Worm (Caenorhabditis elegans) whole organism, midembryonic: Measurements from ENCODE around the gene plc-1.

Experiments used
- T22C8.4 ChIP-seq: fragments of 200-800 bp; sonication (Bioruptor generic); IDR thresholded peaks from 2 replicates; pipeline ENCODE4 v1.3.6; 2022; ENCODE audit warnings: missing genetic modification characterization, missing compliant biosample characterization
- cog-1 ChIP-seq: sonication (generic microtip); optimal IDR thresholded peaks from 2 replicates; lab custom pipeline; 2016; ENCODE audit warnings: missing genetic modification characterization, missing compliant biosample characterization
- flt-1 ChIP-seq: fragments of 200-800 bp; sonication (Bioruptor generic); IDR thresholded peaks from 2 replicates; pipeline ENCODE4 v1.3.6; 2022; ENCODE audit warnings: missing genetic modification characterization, missing compliant biosample characterization
- klf-2 ChIP-seq: fragments of 200-800 bp; sonication (Bioruptor generic); conservative IDR thresholded peaks from 2 replicates; pipeline ENCODE4 v1.3.6; 2022; ENCODE audit warnings: missing genetic modification reagents, missing genetic modification characterization, missing compliant biosample characterization
- med-1 ChIP-seq: sonication (generic microtip); optimal IDR thresholded peaks from 2 replicates; lab custom pipeline; 2017; ENCODE audit warnings: missing genetic modification characterization, mild to moderate bottlenecking, missing compliant biosample characterization, antibody characterized with exemption, missing genetic modification reagents; ENCODE audit not compliant: insufficient read depth
- ref-1 ChIP-seq: fragments of 200-800 bp; sonication (Bioruptor generic); conservative IDR thresholded peaks from 2 replicates; pipeline ENCODE4 v1.3.6; 2022; ENCODE audit warnings: missing genetic modification reagents, missing genetic modification characterization, missing compliant biosample characterization
- tab-1 ChIP-seq: fragments of 200-800 bp; sonication (Bioruptor generic); IDR thresholded peaks from 2 replicates; pipeline ENCODE4 v1.3.6; 2022; ENCODE audit warnings: missing genetic modification characterization, missing compliant biosample characterization
- ztf-23 ChIP-seq: fragments of 200-800 bp; sonication (Bioruptor generic); IDR thresholded peaks from 2 replicates; pipeline ENCODE4 v1.3.6; 2022; ENCODE audit warnings: missing genetic modification reagents, missing genetic modification characterization, missing compliant biosample characterization
- ztf-29 ChIP-seq: fragments of 200-800 bp; sonication (Bioruptor generic); IDR thresholded peaks from 2 replicates; pipeline ENCODE4 v1.3.6; 2022; ENCODE audit warnings: missing genetic modification reagents, missing genetic modification characterization, missing compliant biosample characterization

plc-1 gene

DNA sequence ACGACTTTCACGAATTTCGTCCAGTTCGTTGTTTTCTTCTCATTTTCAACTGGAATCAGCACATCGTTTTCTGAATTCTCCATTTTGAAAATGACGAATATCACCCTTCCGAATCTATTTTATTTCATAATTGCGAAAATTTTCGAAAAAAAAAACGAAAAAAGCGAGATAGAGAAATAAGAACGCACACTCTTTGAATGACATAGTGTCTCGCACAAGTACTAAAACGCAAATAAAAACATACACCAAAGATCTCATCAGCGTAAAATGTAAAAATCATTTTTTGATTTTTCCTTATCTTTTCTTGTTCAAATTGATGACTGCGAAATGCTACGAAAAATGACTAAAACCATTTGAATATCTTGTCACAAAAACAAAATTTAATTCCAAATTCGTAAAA lies 25.9 kb upstream of the plc-1 start, which contains the start of gene pgp-8:
Gene pgp-8, minus strand, starts transcription at position 101 of the 400 bp plus-strand sequence.
- TF ChIP-seq ref-1 (GFP tag; lab: Robert Waterston, UW) (no peak), tab-1 (GFP tag; lab: Robert Waterston, UW) (no peak), T22C8.4 (GFP tag; lab: Robert Waterston, UW) (no peak), klf-2 (no peak), ztf-23 (GFP tag; lab: Robert Waterston, UW) (no peak)

DNA sequence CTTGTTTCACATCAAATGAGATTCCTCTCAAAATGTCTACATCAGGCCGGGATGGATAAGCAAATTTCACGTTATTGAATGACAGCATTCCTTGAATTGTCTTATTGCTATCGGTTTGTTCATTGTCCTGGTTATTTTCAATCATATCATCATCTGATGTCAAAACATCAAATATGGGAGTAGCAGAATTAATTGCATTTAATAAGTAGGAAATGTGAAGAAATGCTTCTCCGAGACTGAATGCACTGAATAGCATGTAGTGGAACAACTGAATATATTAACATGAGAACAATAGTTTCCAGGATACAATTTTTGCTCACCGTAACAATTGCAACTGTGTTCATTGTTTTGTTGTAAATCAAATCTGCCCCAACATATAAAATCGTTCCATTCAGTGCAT lies 24.1 kb upstream of the plc-1 start:
- TF ChIP-seq cog-1 (tag; lab: Kevin White, UChicago) (no peak), klf-2 (no peak), med-1 (GFP tag; lab: Kevin White, UChicago) (no peak), ztf-23 (GFP tag; lab: Robert Waterston, UW) (no peak), ztf-29 (no peak), tab-1 (GFP tag; lab: Robert Waterston, UW) (no peak)

DNA sequence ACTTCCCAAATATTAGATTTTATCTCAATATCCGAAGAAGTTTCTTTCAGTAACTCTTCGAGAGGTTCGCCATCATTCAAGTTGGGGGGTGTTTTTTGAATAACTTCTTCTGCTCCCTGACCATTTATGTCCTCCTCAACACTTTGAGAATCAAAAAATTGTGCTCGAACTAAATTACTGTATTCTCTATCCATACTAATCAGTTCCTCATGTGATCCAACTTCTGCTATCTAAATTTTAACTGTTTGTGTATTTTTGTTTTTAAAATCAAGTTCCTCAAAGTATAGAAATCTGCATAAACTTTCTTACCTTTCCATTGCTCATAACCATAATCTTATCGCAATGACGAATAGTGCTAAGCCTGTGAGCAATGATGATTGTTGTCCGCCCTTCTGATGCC lies 23.2 kb upstream of the plc-1 start:
- TF ChIP-seq flt-1 (no peak), ztf-29 (no peak), ref-1 (GFP tag; lab: Robert Waterston, UW) (no peak), ztf-23 (GFP tag; lab: Robert Waterston, UW) (no peak), T22C8.4 (GFP tag; lab: Robert Waterston, UW) (no peak), med-1 (GFP tag; lab: Kevin White, UChicago) (no peak), klf-2 (no peak), tab-1 (GFP tag; lab: Robert Waterston, UW) (no peak), cog-1 (tag; lab: Kevin White, UChicago) (no peak)

DNA sequence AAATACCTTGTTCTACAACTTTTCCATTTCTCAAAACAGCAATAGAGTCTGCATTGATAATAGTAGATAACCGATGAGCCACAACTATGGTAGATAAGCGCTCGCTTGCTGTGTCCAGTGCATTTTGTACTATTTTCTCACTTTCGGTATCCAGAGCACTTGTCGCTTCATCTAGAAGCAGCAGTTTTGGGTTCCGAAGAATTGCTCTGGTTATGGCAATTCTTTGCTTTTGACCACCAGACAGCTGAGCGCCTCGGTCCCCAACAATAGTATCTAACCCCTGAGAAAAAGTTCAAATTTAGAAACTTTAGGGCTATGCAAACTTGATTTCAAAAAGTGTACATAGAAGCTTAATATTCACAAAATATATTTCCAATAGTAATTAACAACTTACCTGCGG lies 21.2 kb upstream of the plc-1 start:
- TF ChIP-seq ztf-29 (no peak), T22C8.4 (GFP tag; lab: Robert Waterston, UW) (no peak), cog-1 (tag; lab: Kevin White, UChicago) (no peak), ztf-23 (GFP tag; lab: Robert Waterston, UW) (no peak), klf-2 (no peak), med-1 (GFP tag; lab: Kevin White, UChicago) (no peak), ref-1 (GFP tag; lab: Robert Waterston, UW) (no peak), tab-1 (GFP tag; lab: Robert Waterston, UW) (no peak), flt-1 (no peak)

DNA sequence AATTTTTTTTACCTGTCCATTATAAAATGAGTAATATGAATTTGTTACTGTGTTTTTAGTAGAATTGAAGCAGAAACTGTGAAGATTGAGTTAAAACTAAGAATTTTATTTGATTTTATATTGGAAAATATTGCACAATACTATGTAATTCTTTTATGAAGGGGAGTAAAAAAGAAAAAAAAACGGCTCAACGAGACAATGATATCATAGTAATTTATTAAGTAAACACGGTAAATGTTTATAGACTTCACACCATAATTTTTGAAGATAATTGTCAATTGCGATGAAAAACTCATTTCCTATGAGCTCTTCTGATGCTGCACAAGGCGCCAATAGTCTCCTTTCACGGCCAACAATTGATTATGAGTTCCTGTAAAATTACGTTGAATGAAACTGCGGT lies 20.8 kb upstream of the plc-1 start, which contains the start of gene pgp-5:
Gene pgp-5, minus strand, starts transcription at position 87 of the 400 bp plus-strand sequence.
- no peak for TF ChIP-seq tab-1 (GFP tag; lab: Robert Waterston, UW)
- TF ChIP-seq T22C8.4 (GFP tag; lab: Robert Waterston, UW), result no peak
- no peak for TF ChIP-seq cog-1 (tag; lab: Kevin White, UChicago)
- no peak for TF ChIP-seq ztf-29
- TF ChIP-seq ztf-23 (GFP tag; lab: Robert Waterston, UW), result no peak
- no peak for TF ChIP-seq flt-1
- no peak for TF ChIP-seq ref-1 (GFP tag; lab: Robert Waterston, UW)
- no peak for TF ChIP-seq med-1 (GFP tag; lab: Kevin White, UChicago)
- no peak for TF ChIP-seq klf-2

DNA sequence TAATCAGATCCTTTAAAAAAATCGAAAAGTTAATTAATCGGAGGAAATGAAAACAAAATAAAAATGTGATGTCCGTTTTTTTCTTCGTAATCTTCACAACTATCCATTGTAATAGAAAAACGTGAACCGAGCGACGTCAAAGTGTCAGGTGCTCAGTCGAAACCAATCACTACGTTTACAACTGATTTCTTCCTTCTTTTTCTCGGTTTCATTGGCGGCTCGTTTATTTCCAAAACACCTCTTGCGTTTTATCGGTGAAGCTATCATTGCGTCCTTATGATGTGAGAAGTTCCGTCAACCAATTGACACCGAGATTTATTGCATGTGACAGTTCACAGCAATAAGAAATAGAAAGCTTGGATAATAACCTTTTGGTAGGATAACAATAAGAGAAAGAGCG lies 14.8 kb upstream of the plc-1 start:
- TF ChIP-seq ref-1 (GFP tag; lab: Robert Waterston, UW), result no peak
- no peak for TF ChIP-seq med-1 (GFP tag; lab: Kevin White, UChicago)
- no peak for TF ChIP-seq cog-1 (tag; lab: Kevin White, UChicago)
- TF ChIP-seq klf-2, result no peak

DNA sequence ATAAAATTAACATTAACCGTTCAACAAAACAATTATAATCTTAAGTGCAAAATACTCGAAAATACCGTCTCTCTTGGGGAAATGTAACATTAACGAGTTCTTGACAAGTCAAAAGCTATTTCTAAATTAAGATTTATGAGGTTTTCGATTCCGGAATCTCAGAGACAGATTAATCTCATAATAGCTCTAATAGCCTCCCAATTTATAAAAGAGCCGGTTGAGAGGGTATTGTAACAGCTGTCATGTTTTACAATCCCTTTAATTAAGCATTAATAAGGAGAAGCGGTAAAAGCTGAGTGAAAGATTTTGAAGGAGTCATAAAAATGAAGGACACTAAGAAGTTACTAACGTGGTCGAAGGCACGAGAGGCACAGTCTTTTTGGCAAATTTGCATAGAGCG lies 13.3 kb upstream of the plc-1 start:
- no peak for TF ChIP-seq klf-2
- no peak for TF ChIP-seq tab-1 (GFP tag; lab: Robert Waterston, UW)
- TF ChIP-seq ztf-29, result no peak
- TF ChIP-seq cog-1 (tag; lab: Kevin White, UChicago), result no peak
- no peak for TF ChIP-seq ztf-23 (GFP tag; lab: Robert Waterston, UW)
- no peak for TF ChIP-seq ref-1 (GFP tag; lab: Robert Waterston, UW)
- no peak for TF ChIP-seq flt-1
- TF ChIP-seq T22C8.4 (GFP tag; lab: Robert Waterston, UW), result no peak
- TF ChIP-seq med-1 (GFP tag; lab: Kevin White, UChicago), result no peak

DNA sequence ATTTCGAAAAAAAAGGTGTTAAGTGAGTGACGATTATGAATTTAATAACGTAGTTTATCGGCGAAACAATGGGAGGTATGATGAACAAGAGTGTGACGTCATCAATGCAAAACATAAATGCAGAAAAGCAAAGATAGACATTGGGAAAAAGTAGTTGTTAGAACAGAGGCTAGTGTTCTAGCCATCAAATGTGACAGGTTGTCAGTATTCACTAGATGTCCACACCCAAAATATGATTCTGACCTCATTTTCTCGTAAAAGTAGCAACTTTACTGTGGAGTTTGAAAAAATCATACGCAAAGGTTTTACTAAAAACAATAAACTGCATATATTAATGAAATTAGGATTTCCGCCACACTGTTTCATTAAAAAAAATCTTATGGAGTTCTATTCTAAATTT lies 12.8 kb upstream of the plc-1 start:
- no peak for TF ChIP-seq ref-1 (GFP tag; lab: Robert Waterston, UW)
- TF ChIP-seq cog-1 (tag; lab: Kevin White, UChicago), result no peak
- TF ChIP-seq ztf-29, result no peak

DNA sequence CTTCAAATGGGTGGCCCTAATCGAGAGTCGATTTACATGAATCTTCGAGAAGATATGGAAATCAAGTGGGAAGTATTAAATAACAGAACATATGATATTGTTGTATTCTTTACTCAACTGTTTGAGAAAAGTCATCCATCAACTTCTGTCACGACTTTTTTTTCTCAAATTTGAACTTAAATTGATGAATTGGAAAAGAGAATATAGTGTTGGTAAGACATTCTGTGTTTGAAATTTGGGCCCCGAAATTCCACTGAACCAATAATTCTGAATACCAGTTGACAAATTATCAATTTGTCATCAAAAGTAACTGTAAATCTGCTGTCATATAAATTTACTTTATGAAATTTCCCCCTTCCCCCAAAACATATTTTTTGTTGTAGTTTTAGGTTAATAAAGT lies 8.4 kb upstream of the plc-1 start:
- TF ChIP-seq T22C8.4 (GFP tag; lab: Robert Waterston, UW) (no peak), cog-1 (tag; lab: Kevin White, UChicago) (no peak), ztf-23 (GFP tag; lab: Robert Waterston, UW) (no peak), med-1 (GFP tag; lab: Kevin White, UChicago) (no peak)

DNA sequence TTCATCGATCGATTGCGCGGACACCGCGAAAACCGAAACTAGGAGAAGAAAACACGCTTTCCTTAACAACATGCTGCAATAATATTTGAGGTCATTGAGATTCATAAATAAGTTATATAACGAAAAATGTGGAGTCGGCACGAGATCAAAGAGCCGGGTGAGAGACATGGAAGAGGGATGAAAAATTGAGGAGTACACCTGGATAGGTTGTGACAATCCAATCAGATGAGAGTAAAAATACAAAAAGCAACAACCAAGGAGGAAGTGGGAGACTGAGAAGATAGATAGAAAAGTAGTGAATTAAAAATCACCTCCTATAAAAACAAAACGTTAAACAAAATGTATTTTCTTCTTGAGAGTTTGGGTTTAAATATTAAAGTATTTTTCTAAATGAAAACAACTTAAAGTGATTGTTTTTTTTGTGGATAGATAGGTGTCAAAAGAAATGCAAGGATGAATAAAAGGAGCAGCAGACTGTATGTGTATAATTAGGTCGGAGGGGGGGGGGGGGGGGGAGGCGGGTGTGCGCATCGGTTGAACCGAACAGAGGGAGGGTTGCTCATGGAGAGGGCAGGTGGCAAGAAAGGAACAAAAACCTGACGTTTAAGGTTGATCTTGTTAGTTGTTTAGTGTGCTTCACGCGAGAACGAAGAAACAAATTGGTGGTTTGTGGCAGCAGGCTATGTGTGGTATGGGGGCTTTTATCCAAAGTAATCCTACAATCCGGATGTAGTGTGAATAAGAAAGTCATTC lies 6.3 kb upstream of the plc-1 start, which contains the start of gene C05A9.2:
Gene C05A9.2, minus strand, starts transcription at position 73 of the 753 bp plus-strand sequence.
- no peak for TF ChIP-seq klf-2
- 0 out of 2 replicates have a peak, but pooled peaks have one; percentile 18 for TF ChIP-seq ztf-23 (GFP tag; lab: Robert Waterston, UW)
